Fruit fly (Drosophila melanogaster) S2 (cell line): ENCODE results near the gene CG10616.

Experiments used
- CG8478 ChIP-seq: fragments of >200 bp; optimal IDR thresholded peaks from 2 replicates; lab custom pipeline; 2018
- CTCF ChIP-seq, 2 experiments: fragments of >200 bp; optimal IDR thresholded peaks; 2 replicates each; lab custom pipeline; 2018

- TF ChIP-seq CG8478 (no peak), CTCF (optimal IDR thresholded peaks at IDR 0.05; lab: Kevin White, UChicago) (no peak)
Observed at dm6 chr3L:12455034-12455433, 16.5 kb upstream of the CG10616 start.
